Worm (Caenorhabditis elegans): ENCODE data around the gene B0222.1.

The B0222.1 gene

ce11 chrV:9122004-9122403 is 12.1 kb upstream of the B0222.1 start, which contains the start of gene F21C10.13:
F21C10.13 (plus strand) TSS chrV:9122304.
- TF ChIP-seq nhr-129 (tag; optimal IDR thresholded peaks at IDR 0.05) = no peak
- no peak for TF ChIP-seq ztf-4 (tag; optimal IDR thresholded peaks at IDR 0.05)
- TF ChIP-seq alr-1 (tag; optimal IDR thresholded peaks at IDR 0.05) = no peak
- TF ChIP-seq lin-11 (tag; optimal IDR thresholded peaks at IDR 0.05) = no peak

- no peak for TF ChIP-seq R02D3.7 (tag; optimal IDR thresholded peaks at IDR 0.05)
- TF ChIP-seq nhr-25 (tag; optimal IDR thresholded peaks at IDR 0.05) = no peak
- TF ChIP-seq elt-3 (tag; optimal IDR thresholded peaks at IDR 0.05) = no peak
- TF ChIP-seq nhr-11 (tag; optimal IDR thresholded peaks at IDR 0.05) = no peak
- TF ChIP-seq ZK546.5 (tag; optimal IDR thresholded peaks at IDR 0.05) = no peak
- no peak for TF ChIP-seq sma-9 (GFP tag; optimal IDR thresholded peaks at IDR 0.05)
- TF ChIP-seq sma-9 (tag; optimal IDR thresholded peaks at IDR 0.05) = no peak
- TF ChIP-seq Y55F3AM.14 (GFP tag; optimal IDR thresholded peaks at IDR 0.05) = no peak
- no peak for TF ChIP-seq nhr-12 (tag; optimal IDR thresholded peaks at IDR 0.05)
- TF ChIP-seq lin-39 (tag; optimal IDR thresholded peaks at IDR 0.05) = no peak
- TF ChIP-seq ceh-82 (tag; optimal IDR thresholded peaks at IDR 0.05) = no peak
Measured at ce11 chrV:9123186-9123585, 10.9 kb upstream of the B0222.1 start, which contains the start of gene F21C10.11. F21C10.11 (plus strand) TSS chrV:9123486.

- TF ChIP-seq ZK546.5 (tag; optimal IDR thresholded peaks at IDR 0.05) = no peak
- no peak for TF ChIP-seq dmd-4 (tag; optimal IDR thresholded peaks at IDR 0.05)
- no peak for TF ChIP-seq nhr-6 (tag; optimal IDR thresholded peaks at IDR 0.05)
- no peak for TF ChIP-seq lin-39 (tag; optimal IDR thresholded peaks at IDR 0.05)
- no peak for TF ChIP-seq unc-39 (tag; optimal IDR thresholded peaks at IDR 0.05)
- no peak for TF ChIP-seq nhr-25 (tag; optimal IDR thresholded peaks at IDR 0.05)
- TF ChIP-seq egl-27 (tag; optimal IDR thresholded peaks at IDR 0.05) = no peak
Measured at ce11 chrV:9124180-9124579, 9.9 kb upstream of the B0222.1 start, which contains the start of gene F21C10.6. F21C10.6 (plus strand) TSS chrV:9124480.

ce11 chrV:9125345-9125744 is 8.7 kb upstream of the B0222.1 start, which contains the start of gene F21C10.5:
F21C10.5 (plus strand) TSS chrV:9125645.
- TF ChIP-seq lin-39 (tag; optimal IDR thresholded peaks at IDR 0.05) (no peak), elt-3 (tag; optimal IDR thresholded peaks at IDR 0.05) (no peak), Y55F3AM.14 (GFP tag; optimal IDR thresholded peaks at IDR 0.05) (no peak), lin-13 (GFP tag; optimal IDR thresholded peaks at IDR 0.05) (no peak), alr-1 (tag; optimal IDR thresholded peaks at IDR 0.05) (no peak), aly-2 (tag; optimal IDR thresholded peaks at IDR 0.05) (no peak), crh-2 (tag; optimal IDR thresholded peaks at IDR 0.05) (no peak), ztf-4 (tag; optimal IDR thresholded peaks at IDR 0.05) (no peak), nhr-129 (tag; optimal IDR thresholded peaks at IDR 0.05) (no peak), skn-1 (tag; optimal IDR thresholded peaks at IDR 0.05) (no peak)

ce11 chrV:9126316-9126715 is 7.7 kb upstream of the B0222.1 start, which contains the start of gene F21C10.4:
F21C10.4 (plus strand) TSS chrV:9126616.
- TF ChIP-seq elt-1 (tag; optimal IDR thresholded peaks at IDR 0.05) = no peak
- no peak for TF ChIP-seq aly-2 (tag; optimal IDR thresholded peaks at IDR 0.05)
- no peak for TF ChIP-seq sma-9 (GFP tag; optimal IDR thresholded peaks at IDR 0.05)
- no peak for TF ChIP-seq sma-9 (tag; optimal IDR thresholded peaks at IDR 0.05)
- TF ChIP-seq lin-13 (GFP tag; optimal IDR thresholded peaks at IDR 0.05) = no peak
- no peak for TF ChIP-seq crh-2 (tag; optimal IDR thresholded peaks at IDR 0.05)
- no peak for TF ChIP-seq nhr-237 (tag; optimal IDR thresholded peaks at IDR 0.05)
- no peak for TF ChIP-seq mab-5 (tag; optimal IDR thresholded peaks at IDR 0.05)
- no peak for TF ChIP-seq nhr-23 (tag; optimal IDR thresholded peaks at IDR 0.05)
- no peak for TF ChIP-seq mbf-1 (tag; optimal IDR thresholded peaks at IDR 0.05)
- TF ChIP-seq lsy-2 (tag; optimal IDR thresholded peaks at IDR 0.05) = no peak
- no peak for TF ChIP-seq unc-62 (GFP tag; optimal IDR thresholded peaks at IDR 0.05)
- no peak for TF ChIP-seq ztf-4 (tag; optimal IDR thresholded peaks at IDR 0.05)

- TF ChIP-seq unc-39 (tag; optimal IDR thresholded peaks at IDR 0.05) = no peak
- no peak for TF ChIP-seq unc-55 (GFP tag; optimal IDR thresholded peaks at IDR 0.05)
- TF ChIP-seq aly-2 (tag; optimal IDR thresholded peaks at IDR 0.05) = no peak
- TF ChIP-seq nhr-10 (tag; optimal IDR thresholded peaks at IDR 0.05) = no peak
- TF ChIP-seq ZK546.5 (tag; optimal IDR thresholded peaks at IDR 0.05) = no peak
- TF ChIP-seq blmp-1 (tag; optimal IDR thresholded peaks at IDR 0.05; ENCODE audit: insufficient read depth) = no peak
- no peak for TF ChIP-seq nhr-6 (tag; optimal IDR thresholded peaks at IDR 0.05)
Measured at ce11 chrV:9127773-9128172, 6.3 kb upstream of the B0222.1 start, which contains the start of gene F21C10.3. F21C10.3 (plus strand) TSS chrV:9128073.
